Worm (Caenorhabditis elegans): ENCODE measurements around the gene srj-27.

- TF ChIP-seq K09A11.1 (tag; optimal IDR thresholded peaks at IDR 0.05; ENCODE audit: insufficient read depth) (no peak), dve-1 (tag; optimal IDR thresholded peaks at IDR 0.05) (no peak), F13H6.1 (tag; optimal IDR thresholded peaks at IDR 0.05) (no peak), sdc-2 (tag; optimal IDR thresholded peaks at IDR 0.05) (no peak), ceh-31 (tag; optimal IDR thresholded peaks at IDR 0.05) (no peak), ets-4 (tag; optimal IDR thresholded peaks at IDR 0.05) (no peak), lin-11 (tag; optimal IDR thresholded peaks at IDR 0.05) (no peak), pag-3 (tag; optimal IDR thresholded peaks at IDR 0.05; ENCODE audit: borderline replicate concordance) (no peak), zip-5 (tag; optimal IDR thresholded peaks at IDR 0.05) (no peak), unc-86 (tag; optimal IDR thresholded peaks at IDR 0.05) (no peak), ceh-9 (tag; optimal IDR thresholded peaks at IDR 0.05) (no peak), ceh-45 (GFP tag; IDR thresholded peaks at IDR 0.05) (no peak), pha-4 (tag; optimal IDR thresholded peaks at IDR 0.05) (no peak), gmeb-2 (tag; optimal IDR thresholded peaks at IDR 0.05) (no peak)
Observed at ce11 chrV:15113992-15114391, 13.3 kb downstream of the srj-27 start, which contains the start of gene T01G5.6.
